Fruit fly (Drosophila melanogaster) whole organism, adult: ENCODE results near the gene Ttc19.

Source experiments
- kay ChIP-seq: fragments of 200-800 bp; sonication (Bioruptor generic); peaks from one replicate; lab custom pipeline; 2016; ENCODE audit warnings: missing biosample characterization, missing genetic modification characterization, borderline replicate concordance
- ovo ChIP-seq: fragments of 200-800 bp; sonication (Bioruptor generic); optimal IDR thresholded peaks from 2 replicates; lab custom pipeline; 2016; ENCODE audit warnings: missing biosample characterization, missing genetic modification characterization

DNA sequence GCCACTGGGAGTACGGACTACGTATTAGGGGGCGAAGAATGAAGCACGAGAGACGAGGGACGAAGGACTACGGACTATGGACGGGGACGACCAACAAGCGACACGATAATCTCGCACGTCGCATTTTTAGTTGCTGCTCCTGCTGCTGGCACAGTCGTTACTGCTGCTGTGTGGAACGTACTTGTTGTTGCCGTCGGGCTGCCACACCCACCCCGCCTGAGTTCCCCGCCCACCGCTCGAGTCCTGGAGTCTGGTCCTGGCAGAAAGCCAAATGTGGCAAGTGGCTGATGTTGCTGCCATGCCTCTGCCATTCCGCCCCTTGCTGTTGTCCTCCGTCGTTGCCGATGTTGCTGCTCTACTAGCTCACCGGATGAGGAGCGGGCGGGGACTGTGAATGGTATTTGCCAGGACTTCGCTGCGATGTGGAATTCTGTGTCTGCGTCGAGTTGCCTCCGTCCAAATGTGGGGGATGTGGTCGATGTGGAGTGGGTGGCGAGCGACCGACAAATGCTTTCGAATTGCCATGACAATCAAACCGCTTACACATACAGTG, 32.1 kb downstream of the Ttc19 start:
- TF ChIP-seq ovo (GFP tag; lab: Kevin White, UChicago) (no peak), kay (GFP tag; lab: Kevin White, UChicago) (no peak)
